Worm (Caenorhabditis elegans): ENCODE measurements around the gene F07E5.13.
"Not testable (repeated sequence)": the region's sequence is repeated elsewhere in the genome, so short reads cannot be mapped to it uniquely, and the experiment has no call there.

Gene F07E5.13

DNA sequence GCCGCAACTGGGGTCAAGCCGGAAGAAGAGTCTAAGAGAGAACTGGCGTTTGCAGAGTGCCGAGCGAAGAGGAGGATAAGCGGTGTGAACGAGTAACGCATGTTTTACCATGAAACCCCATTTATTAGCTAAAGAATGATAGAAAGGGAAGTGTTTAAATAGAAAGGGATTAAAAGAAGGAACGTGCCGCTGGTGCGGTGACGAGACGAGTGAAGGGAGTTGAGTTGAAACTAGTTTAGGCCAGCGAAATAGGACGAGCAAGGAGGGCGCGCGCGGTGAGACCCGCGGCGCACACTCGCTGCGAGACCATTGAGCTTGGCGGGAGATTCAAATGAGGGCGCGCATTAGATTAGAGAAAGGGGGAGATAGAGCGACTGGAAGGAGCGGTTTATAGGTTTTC, 17.3 kb downstream of the F07E5.13 start, which contains the start of gene math-1:
math-1 (minus strand) TSS at position 101 of the 400 bp plus-strand sequence.
- not testable (repeated sequence) for TF ChIP-seq ceh-39, nhr-237, nhr-12 (tag; optimal IDR thresholded peaks at IDR 0.05)

DNA sequence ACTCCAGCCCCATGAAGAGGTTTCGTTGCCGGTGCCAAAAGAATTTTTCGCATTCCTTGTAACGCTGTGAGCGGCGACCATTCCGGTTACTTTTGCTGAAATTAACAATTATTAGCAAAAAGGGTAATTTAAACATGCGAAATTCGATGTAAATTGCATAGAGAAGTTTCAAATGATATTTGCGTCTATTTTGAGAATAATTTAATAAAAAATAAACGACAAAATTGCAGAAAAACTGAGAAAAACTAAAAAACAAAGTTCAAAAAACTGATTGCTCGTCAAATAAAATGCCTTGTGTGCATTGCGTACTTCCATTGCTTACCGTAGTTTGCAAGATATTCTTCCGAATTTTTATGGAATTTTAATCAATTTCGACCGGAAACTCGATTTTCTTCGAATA, 18.4 kb downstream of the F07E5.13 start, which contains the start of gene bath-24:
bath-24 (minus strand) TSS at position 101 of the 400 bp plus-strand sequence.
- TF ChIP-seq flh-1 (GFP tag; optimal IDR thresholded peaks at IDR 0.05) (no peak), mab-5 (tag; optimal IDR thresholded peaks at IDR 0.05) (no peak), nhr-2 (tag; optimal IDR thresholded peaks at IDR 0.05) (no peak), hlh-1 (tag; optimal IDR thresholded peaks at IDR 0.05) (no peak), ztf-11 (tag; optimal IDR thresholded peaks at IDR 0.05) (no peak), sem-2 (GFP tag; optimal IDR thresholded peaks at IDR 0.05) (no peak), unc-62 (GFP tag; optimal IDR thresholded peaks at IDR 0.05) (no peak), pha-4 (tag; optimal IDR thresholded peaks at IDR 0.05) (no peak), elt-3 (tag; optimal IDR thresholded peaks at IDR 0.05) (no peak)

DNA sequence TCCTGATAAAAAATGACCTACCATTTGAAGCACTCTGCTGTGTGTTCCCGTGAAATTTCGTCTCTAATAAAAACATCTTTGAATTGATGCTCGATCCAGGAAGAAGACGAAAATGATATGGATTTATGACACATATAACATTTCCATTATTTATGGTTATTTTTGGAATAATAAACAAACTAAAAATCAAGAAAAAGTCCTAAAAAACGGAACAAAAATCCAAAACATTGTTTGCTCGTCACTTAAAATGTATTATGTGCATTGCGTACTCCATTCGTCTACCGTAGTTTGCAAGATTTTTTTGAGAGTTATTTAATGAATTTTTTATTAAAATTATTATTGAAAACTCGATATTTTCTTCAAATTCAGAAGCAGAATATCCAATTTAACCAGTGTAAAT, 21.4 kb downstream of the F07E5.13 start, which contains the start of gene bath-20:
bath-20 (minus strand) TSS at position 101 of the 400 bp plus-strand sequence.
- no peak for TF ChIP-seq sptf-1 (tag; optimal IDR thresholded peaks at IDR 0.05)
- TF ChIP-seq lin-13 (tag; optimal IDR thresholded peaks at IDR 0.05) = no peak
- no peak for TF ChIP-seq nhr-76 (tag; optimal IDR thresholded peaks at IDR 0.05)
- no peak for TF ChIP-seq mep-1 (tag; optimal IDR thresholded peaks at IDR 0.05)
- no peak for TF ChIP-seq nhr-12 (tag; optimal IDR thresholded peaks at IDR 0.05)
- no peak for TF ChIP-seq unc-39 (tag; optimal IDR thresholded peaks at IDR 0.05)
- no peak for TF ChIP-seq ham-2 (GFP tag; optimal IDR thresholded peaks at IDR 0.05)
- no peak for TF ChIP-seq ces-1 (GFP tag; optimal IDR thresholded peaks at IDR 0.05)
- TF ChIP-seq ceh-43 (GFP tag; optimal IDR thresholded peaks at IDR 0.05) = no peak
- TF ChIP-seq unc-120 (tag; optimal IDR thresholded peaks at IDR 0.05; ENCODE audit: poor library complexity, severe bottlenecking) = no peak
- TF ChIP-seq sem-2 (GFP tag; optimal IDR thresholded peaks at IDR 0.05) = no peak
- TF ChIP-seq ztf-11 (tag; optimal IDR thresholded peaks at IDR 0.05) = no peak
- no peak for TF ChIP-seq snpc-4 (tag; optimal IDR thresholded peaks at IDR 0.05)
- TF ChIP-seq elt-1 (tag; optimal IDR thresholded peaks at IDR 0.05; ENCODE audit: borderline replicate concordance, insufficient read depth) = no peak
- no peak for TF ChIP-seq flh-1 (GFP tag; optimal IDR thresholded peaks at IDR 0.05)
- no peak for TF ChIP-seq pha-4 (tag; optimal IDR thresholded peaks at IDR 0.05)
- no peak for TF ChIP-seq ceh-39 (tag; optimal IDR thresholded peaks at IDR 0.05)
- no peak for TF ChIP-seq M03D4.4 (tag; optimal IDR thresholded peaks at IDR 0.05)
- TF ChIP-seq nhr-2 (tag; optimal IDR thresholded peaks at IDR 0.05) = no peak

DNA sequence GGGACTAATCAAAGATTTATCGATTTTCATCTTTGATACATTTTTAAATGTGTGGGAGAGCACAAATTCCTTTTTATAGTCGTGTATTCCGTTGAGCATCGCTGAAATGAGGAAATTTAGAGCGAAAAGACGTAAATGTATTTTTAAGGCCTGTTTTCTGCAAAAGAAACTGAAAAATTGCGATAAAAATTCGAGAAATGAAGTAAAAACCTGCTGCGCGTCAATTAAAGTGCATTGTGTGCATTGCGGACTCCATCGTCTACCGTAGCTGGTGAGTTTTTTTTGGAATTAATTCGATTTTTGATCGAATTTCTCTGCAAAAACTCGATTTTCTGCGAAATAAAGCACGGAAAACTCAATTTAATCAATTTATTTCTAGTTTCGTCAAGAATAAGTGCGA, 24.6 kb downstream of the F07E5.13 start, which contains the start of gene bath-19:
bath-19 (minus strand) TSS at position 101 of the 400 bp plus-strand sequence.
- TF ChIP-seq sem-2 (GFP tag; optimal IDR thresholded peaks at IDR 0.05) (no peak), ham-2 (GFP tag; optimal IDR thresholded peaks at IDR 0.05) (no peak), unc-120 (tag; optimal IDR thresholded peaks at IDR 0.05; ENCODE audit: poor library complexity, severe bottlenecking) (no peak), nhr-28 (tag; optimal IDR thresholded peaks at IDR 0.05) (no peak), bed-3 (GFP tag; optimal IDR thresholded peaks at IDR 0.05) (no peak)

DNA sequence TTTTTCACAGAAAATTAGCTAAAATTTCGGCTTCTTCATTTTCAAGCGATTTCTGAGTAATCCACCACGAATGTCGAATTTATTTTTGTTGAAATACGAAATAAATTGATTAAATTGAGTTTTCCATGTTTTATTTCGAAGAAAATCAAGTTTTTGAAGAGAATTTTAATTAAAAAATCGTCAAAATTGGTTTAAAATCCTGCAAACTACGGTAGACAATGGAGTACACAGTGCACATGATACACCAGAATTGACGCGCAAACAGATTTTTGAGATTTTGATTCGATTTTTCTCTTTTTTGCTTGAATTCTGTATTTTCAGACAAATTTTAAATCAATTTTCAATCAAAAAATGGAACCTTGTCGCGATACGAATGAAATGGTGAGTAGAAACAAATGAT, 30.6 kb downstream of the F07E5.13 start, which contains the start of gene F59H6.14:
F59H6.14 (plus strand) TSS at position 301 of the 400 bp plus-strand sequence.
- TF ChIP-seq mab-5 (tag; optimal IDR thresholded peaks at IDR 0.05) = no peak
- TF ChIP-seq ceh-39 (tag; optimal IDR thresholded peaks at IDR 0.05) = no peak
- TF ChIP-seq nhr-28 (tag; optimal IDR thresholded peaks at IDR 0.05) = no peak

DNA sequence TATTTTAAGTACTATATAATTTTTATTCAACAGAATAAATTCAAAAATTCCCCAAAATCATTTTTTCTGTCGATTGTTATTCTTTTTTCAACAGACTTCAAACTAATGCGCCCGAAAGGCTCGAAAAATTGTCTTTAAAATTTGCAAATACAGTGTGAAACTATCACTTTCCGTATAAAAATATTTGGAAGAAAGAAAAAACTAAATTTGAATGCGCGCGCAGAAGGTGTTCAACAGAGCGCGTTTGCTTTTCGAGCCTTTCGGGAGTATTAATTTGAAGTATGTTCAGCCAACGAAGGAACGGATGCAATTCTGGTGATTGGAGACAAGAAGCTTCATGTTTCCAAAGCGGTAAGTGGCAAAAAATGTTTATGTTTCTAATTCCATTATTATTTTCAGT, 31.6 kb downstream of the F07E5.13 start, which contains the start of gene btb-4:
btb-4 (plus strand) TSS at position 35 of the 400 bp plus-strand sequence.
- TF ChIP-seq bed-3 (GFP tag; optimal IDR thresholded peaks at IDR 0.05); lin-32 (GFP tag; optimal IDR thresholded peaks at IDR 0.05); nhr-2 (tag; optimal IDR thresholded peaks at IDR 0.05): not testable (repeated sequence)

DNA sequence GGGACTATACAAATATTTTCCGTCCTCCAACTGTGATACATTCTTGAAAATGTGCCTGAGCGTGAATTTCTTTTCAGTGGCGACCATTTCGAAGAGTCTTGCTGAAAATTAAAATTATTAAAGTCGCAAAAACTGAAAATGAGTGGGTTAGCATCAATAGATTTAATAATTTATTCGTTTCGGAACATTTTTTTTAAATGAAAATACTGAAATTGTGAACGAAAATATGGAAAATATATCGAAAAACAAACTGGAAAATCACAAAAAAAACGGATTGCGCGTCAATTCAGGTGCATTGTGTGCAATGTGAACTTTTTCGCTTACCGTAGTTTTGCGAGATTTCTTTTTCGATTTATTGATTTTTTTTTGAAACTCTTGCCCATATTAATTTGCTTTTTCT, 32.0 kb downstream of the F07E5.13 start, which contains the start of gene bath-5:
bath-5 (minus strand) TSS at position 101 of the 400 bp plus-strand sequence.
- no peak for TF ChIP-seq lin-13 (tag; optimal IDR thresholded peaks at IDR 0.05)
- TF ChIP-seq nhr-12 (tag; optimal IDR thresholded peaks at IDR 0.05) = no peak
- TF ChIP-seq hlh-1 (tag; optimal IDR thresholded peaks at IDR 0.05) = no peak
- TF ChIP-seq nhr-2 (tag; optimal IDR thresholded peaks at IDR 0.05) = no peak
- no peak for TF ChIP-seq mab-5 (tag; optimal IDR thresholded peaks at IDR 0.05)
- TF ChIP-seq snpc-4 (tag; optimal IDR thresholded peaks at IDR 0.05) = no peak
- TF ChIP-seq pha-4 (tag; optimal IDR thresholded peaks at IDR 0.05) = no peak
- no peak for TF ChIP-seq cnd-1 (tag; optimal IDR thresholded peaks at IDR 0.05)
- TF ChIP-seq ztf-11 (tag; optimal IDR thresholded peaks at IDR 0.05) = no peak
- TF ChIP-seq unc-39 (tag; optimal IDR thresholded peaks at IDR 0.05) = no peak
- TF ChIP-seq bed-3 (GFP tag; optimal IDR thresholded peaks at IDR 0.05) = no peak
- TF ChIP-seq flh-1 (GFP tag; optimal IDR thresholded peaks at IDR 0.05) = no peak
